Fruit fly (Drosophila melanogaster): ENCODE measurements around the gene CG10591.

Gene CG10591

DNA sequence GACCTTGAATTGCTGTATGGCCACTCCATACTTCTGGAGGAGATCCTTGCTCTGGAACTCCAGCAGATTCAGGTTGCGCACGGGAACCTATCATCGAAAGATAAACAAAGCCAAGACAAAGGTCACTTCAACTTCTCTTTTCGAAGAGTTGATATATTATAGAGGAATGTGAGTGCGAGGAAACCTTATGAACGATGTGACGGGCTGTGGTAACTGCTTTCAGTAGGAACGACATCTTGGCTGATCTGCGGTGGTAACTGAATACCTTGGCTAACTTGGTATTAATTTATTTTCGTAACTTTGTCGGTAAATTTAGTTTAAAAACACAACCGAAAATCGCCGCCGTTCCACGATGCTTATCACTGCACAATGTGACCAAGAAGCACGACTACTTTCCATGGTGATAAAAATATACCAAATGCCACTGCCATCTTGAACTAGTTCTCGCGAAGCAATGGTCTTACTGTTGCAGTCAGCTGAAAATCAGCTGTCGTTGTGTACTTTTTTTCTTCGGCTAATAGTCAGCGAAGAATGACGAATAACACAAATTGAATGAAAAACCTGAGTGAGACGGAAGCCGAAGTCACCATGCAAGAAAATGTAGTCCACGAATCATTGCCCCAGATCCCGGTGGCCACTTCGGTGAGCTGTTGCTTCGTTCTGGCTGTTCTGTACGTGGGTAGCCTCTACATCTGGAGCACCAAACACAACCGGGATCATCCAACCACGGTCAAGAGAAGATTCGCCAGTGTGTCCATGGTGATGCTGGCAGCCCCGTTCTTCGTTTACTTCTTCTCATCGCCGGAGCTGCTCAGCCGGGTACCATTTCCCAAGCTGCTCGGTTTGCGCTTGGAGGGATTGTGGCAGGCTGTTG, 35.9 kb downstream of the CG10591 start, which contains the start of the genes ScsbetaG and Sras (continued):
- TF ChIP-seq Sry-δ (GFP tag; optimal IDR thresholded peaks at IDR 0.05) (peak; percentile 4), CG9932 (GFP tag; IDR thresholded peaks at IDR 0.05) (no peak), sim (GFP tag; IDR thresholded peaks at IDR 0.05) (no peak), CG3995 (GFP tag; optimal IDR thresholded peaks at IDR 0.05) (peak; percentile 49), ara (GFP tag; IDR thresholded peaks at IDR 0.05) (no peak), vfl (GFP tag; optimal IDR thresholded peaks at IDR 0.05) (no peak), Pdp1 (GFP tag; optimal IDR thresholded peaks at IDR 0.05) (peak in 1 of 2 experiments; percentile 2), E2f2 (GFP tag; IDR thresholded peaks at IDR 0.05) (peak; percentile 75), CG11723 (GFP tag; optimal IDR thresholded peaks at IDR 0.05) (no peak), Six4 (GFP tag; optimal IDR thresholded peaks at IDR 0.05) (no peak), unc-4 (GFP tag; IDR thresholded peaks at IDR 0.05; ENCODE audit: partially characterized antibody) (peak; percentile 51), CG4617 (GFP tag; optimal IDR thresholded peaks at IDR 0.05; ENCODE audit: borderline replicate concordance) (peak; percentile 55), CG15011 (GFP tag; optimal IDR thresholded peaks at IDR 0.05) (no peak), phol (tag; optimal IDR thresholded peaks at IDR 0.05) (peak; percentile 82), CG6272 (GFP tag; IDR thresholded peaks at IDR 0.05) (no peak), ewg (GFP tag; optimal IDR thresholded peaks at IDR 0.05) (no peak), zen2 (GFP tag; IDR thresholded peaks at IDR 0.05; ENCODE audit: partially characterized antibody) (peak; percentile 22; the same call in 1 of the 3 replicates), CG17829 (tag; optimal IDR thresholded peaks at IDR 0.05) (peak; percentile 12), B-H2 (GFP tag; optimal IDR thresholded peaks at IDR 0.05) (peak; percentile 11), ftz-f1 (GFP tag; optimal IDR thresholded peaks at IDR 0.05) (peak; percentile 48), vnd (GFP tag; IDR thresholded peaks at IDR 0.05; ENCODE audit: partially characterized antibody) (no peak), eve (GFP tag; optimal IDR thresholded peaks at IDR 0.05) (no peak), Ets97D (GFP tag; optimal IDR thresholded peaks at IDR 0.05) (peak; percentile 15), trem (tag; optimal IDR thresholded peaks at IDR 0.05) (peak; percentile 44), HmgZ (tag; optimal IDR thresholded peaks at IDR 0.05) (peak; percentile 66), Hr78 (GFP tag; optimal IDR thresholded peaks at IDR 0.05) (peak in 1 of 2 experiments; percentile 14), amos (GFP tag; IDR thresholded peaks at IDR 0.05; ENCODE audit: partially characterized antibody) (peak; percentile 52; the same call in 1 of the 2 replicates), CG13287 (GFP tag; IDR thresholded peaks at IDR 0.05; ENCODE audit: partially characterized antibody) (peak; percentile 62; the same call in 1 of the 2 replicates), CG14710 (tag; optimal IDR thresholded peaks at IDR 0.05) (peak; percentile 24), MESR4 (GFP tag; optimal IDR thresholded peaks at IDR 0.05) (peak; percentile 55), dm (GFP tag; optimal IDR thresholded peaks at IDR 0.05) (peak; percentile 19), Sin3A (optimal IDR thresholded peaks at IDR 0.05) (peak; percentile 53), fd64A (GFP tag; optimal IDR thresholded peaks at IDR 0.05) (no peak), BEAF-32 (GFP tag; optimal IDR thresholded peaks at IDR 0.05) (peak; percentile 47), CG15514 (GFP tag; optimal IDR thresholded peaks at IDR 0.05) (peak; percentile 99), MBD-R2 (GFP tag; IDR thresholded peaks at IDR 0.05) (peak; percentile 96), knrl (GFP tag; IDR thresholded peaks at IDR 0.05; ENCODE audit: partially characterized antibody) (0 out of 3 replicates have a peak, but pooled peaks have one; percentile 28), shn (GFP tag; optimal IDR thresholded peaks at IDR 0.05) (no peak), sens (GFP tag) (peak; percentile 55), CG34224 (GFP tag; IDR thresholded peaks at IDR 0.05; ENCODE audit: partially characterized antibody) (peak; percentile 63; the same call in 2 of the 3 replicates), chinmo (GFP tag; IDR thresholded peaks at IDR 0.05; ENCODE audit: partially characterized antibody) (peak; percentile 49; the same call in 1 of the 4 replicates), nom (GFP tag; optimal IDR thresholded peaks at IDR 0.05) (peak; percentile 25), Scr (GFP tag; IDR thresholded peaks at IDR 0.05; ENCODE audit: partially characterized antibody) (peak; percentile 32; the same call in 1 of the 2 replicates), bbx (GFP tag; IDR thresholded peaks at IDR 0.05; ENCODE audit: partially characterized antibody) (peak; percentile 32; the same call in 1 of the 2 replicates), nerfin-1 (tag; optimal IDR thresholded peaks at IDR 0.05) (peak; percentile 26), ERR (GFP tag; optimal IDR thresholded peaks at IDR 0.05) (no peak)
